Fruit fly (Drosophila melanogaster) whole organism, wandering third instar larva: ENCODE measurements around the gene APP-BP1.

ENCODE experiments used
- CrebA ChIP-seq: fragments of 200-800 bp; sonication (Bioruptor generic); optimal IDR thresholded peaks from 2 replicates; lab custom pipeline; 2016; ENCODE audit warnings: missing biosample characterization, mild to moderate bottlenecking, missing genetic modification characterization, borderline replicate concordance
- Jra ChIP-seq: sonication (Bioruptor generic); optimal IDR thresholded peaks from 2 replicates; lab custom pipeline; 2016; ENCODE audit warnings: missing biosample characterization, missing genetic modification characterization
- OdsH ChIP-seq: fragments of 200-800 bp; sonication (Bioruptor generic); optimal IDR thresholded peaks from 2 replicates; lab custom pipeline; 2016; ENCODE audit warnings: missing biosample characterization, mild to moderate bottlenecking, missing genetic modification characterization
- Rel ChIP-seq, 2 experiments: fragments of 200-800 bp; sonication (Bioruptor generic) in 1 of 2; optimal IDR thresholded peaks; 2 replicates in 1 of 2; 3 replicates in 1 of 2; lab custom pipeline; 2016 to 2019; ENCODE audit warnings: mild to moderate bottlenecking in 2 of 2, missing biosample characterization in 2 of 2, missing genetic modification characterization in 2 of 2, moderate library complexity in 1 of 2
- foxo ChIP-seq, 2 experiments: fragments of 200-800 bp; sonication (Bioruptor generic); optimal IDR thresholded peaks; 2 replicates in 1 of 2; 3 replicates in 1 of 2; lab custom pipeline; 2016 to 2017; ENCODE audit warnings: missing biosample characterization in 2 of 2, missing genetic modification characterization in 2 of 2
- fru ChIP-seq: fragments of 200-800 bp; sonication (Bioruptor generic); optimal IDR thresholded peaks from 3 replicates; lab custom pipeline; 2016; ENCODE audit warnings: missing biosample characterization, mild to moderate bottlenecking, missing genetic modification characterization
- h ChIP-seq: fragments of 200-800 bp; sonication (Bioruptor generic); optimal IDR thresholded peaks from 3 replicates; lab custom pipeline; 2016; ENCODE audit warnings: missing biosample characterization, mild to moderate bottlenecking, missing genetic modification characterization
- psq ChIP-seq: fragments of 200-800 bp; sonication (Bioruptor generic); optimal IDR thresholded peaks from 3 replicates; lab custom pipeline; 2017; ENCODE audit warnings: missing biosample characterization, mild to moderate bottlenecking, missing genetic modification characterization, moderate library complexity

- TF ChIP-seq psq (GFP tag; lab: Kevin White, UChicago) (peak; percentile 94), Rel (GFP tag; optimal IDR thresholded peaks at IDR 0.05; lab: Kevin White, UChicago) (no peak), Rel (tag; optimal IDR thresholded peaks at IDR 0.05; lab: Kevin White, UChicago) (no peak), CrebA (GFP tag; lab: Kevin White, UChicago) (no peak), OdsH (GFP tag; lab: Kevin White, UChicago) (no peak), Jra (GFP tag; lab: Kevin White, UChicago) (no peak), fru (GFP tag; lab: Kevin White, UChicago) (no peak), h (GFP tag; lab: Kevin White, UChicago) (no peak), foxo (GFP tag; optimal IDR thresholded peaks at IDR 0.05; lab: Kevin White, UChicago) (no peak)
Observed at dm6 chr3L:11092610-11092961, 5.6 kb upstream of the APP-BP1 start.
